Fruit fly (Drosophila melanogaster): ENCODE measurements around the gene GstD3.

Gene GstD3

dm6 chr3R:12405134-12405533 lies 32.3 kb downstream of the GstD3 start:
- no peak for TF ChIP-seq CG13204 (GFP tag; optimal IDR thresholded peaks at IDR 0.05)
- TF ChIP-seq CG17806 (tag; optimal IDR thresholded peaks at IDR 0.05): no peak

- TF ChIP-seq CG4496 (GFP tag; IDR thresholded peaks at IDR 0.05): no peak
- TF ChIP-seq CG13204 (GFP tag; optimal IDR thresholded peaks at IDR 0.05): no peak
- TF ChIP-seq Ets98B (GFP tag; IDR thresholded peaks at IDR 0.05): no peak
- no peak for TF ChIP-seq CG8159 (tag; optimal IDR thresholded peaks at IDR 0.05)
- TF ChIP-seq CG17806 (tag; optimal IDR thresholded peaks at IDR 0.05): no peak
These were observed 33.0 kb downstream of the GstD3 start, which contains the start of gene Cyp9f2 for dm6 chr3R:12405928-12406234. Gene Cyp9f2, minus strand, starts transcription at chr3R:12406028.

dm6 chr3R:12406235-12407196 lies 33.6 kb downstream of the GstD3 start, which contains the start of gene CG5167:
Gene CG5167, plus strand, starts transcription at chr3R:12406532.
- TF ChIP-seq D1 (tag; optimal IDR thresholded peaks at IDR 0.05) (no peak), CG17806 (tag; optimal IDR thresholded peaks at IDR 0.05) (peak; percentile 11), Snoo (tag; optimal IDR thresholded peaks at IDR 0.05) (peak; percentile 13), CG34367 (tag; optimal IDR thresholded peaks at IDR 0.05) (peak; percentile 40), CG13204 (GFP tag; optimal IDR thresholded peaks at IDR 0.05) (peak; percentile 54), CG12605 (GFP tag; IDR thresholded peaks at IDR 0.05) (peak; percentile 85), CG8159 (tag; optimal IDR thresholded peaks at IDR 0.05) (peak; percentile 15), CG32121 (GFP tag; IDR thresholded peaks at IDR 0.05) (no peak; the same call in 1 of the 2 replicates), fd96Ca (GFP tag; IDR thresholded peaks at IDR 0.05) (peak; percentile 64; the same call in 2 of the 3 replicates), Ets98B (GFP tag; IDR thresholded peaks at IDR 0.05) (peak; percentile 51), CG8301 (tag; optimal IDR thresholded peaks at IDR 0.05) (peak; percentile 62), gl (tag; optimal IDR thresholded peaks at IDR 0.05) (peak; percentile 88), CG4496 (GFP tag; IDR thresholded peaks at IDR 0.05) (no peak)

dm6 chr3R:12408160-12408559 lies 35.3 kb downstream of the GstD3 start, which contains the start of gene CG5196:
Gene CG5196, plus strand, starts transcription at chr3R:12408316.
- TF ChIP-seq CG15710 (tag; optimal IDR thresholded peaks at IDR 0.05) (no peak), Pif1B (GFP tag; optimal IDR thresholded peaks at IDR 0.05) (no peak), CG32121 (GFP tag; IDR thresholded peaks at IDR 0.05) (no peak), EcR (GFP tag; optimal IDR thresholded peaks at IDR 0.05) (peak; percentile 14)

- TF ChIP-seq CG34367 (tag; optimal IDR thresholded peaks at IDR 0.05) (no peak), CG4496 (GFP tag; IDR thresholded peaks at IDR 0.05) (no peak), rn (GFP tag; IDR thresholded peaks at IDR 0.05) (no peak), Ets98B (GFP tag; IDR thresholded peaks at IDR 0.05) (no peak), CG12605 (GFP tag; IDR thresholded peaks at IDR 0.05) (no peak), fd96Ca (GFP tag; IDR thresholded peaks at IDR 0.05) (no peak), CG8301 (tag; optimal IDR thresholded peaks at IDR 0.05) (no peak)
These were observed 38.6 kb downstream of the GstD3 start for dm6 chr3R:12411449-12411848.

- TF ChIP-seq EcR (GFP tag; optimal IDR thresholded peaks at IDR 0.05) (peak; percentile 24), CG8301 (tag; optimal IDR thresholded peaks at IDR 0.05) (no peak)
These were observed 40.5 kb downstream of the GstD3 start, which contains the start of the genes Dip-C and pps for dm6 chr3R:12413274-12413958. Gene Dip-C, minus strand, starts transcription at chr3R:12413759. Gene pps, plus strand, starts transcription at chr3R:12413828.

dm6 chr3R:12422379-12422975 lies 49.6 kb downstream of the GstD3 start, which contains the start of the genes Scgbeta and CG17202:
Gene Scgbeta, minus strand, starts transcription at chr3R:12422429.
Gene CG17202, plus strand, starts transcription at chr3R:12422768.
- TF ChIP-seq Ets98B (GFP tag; IDR thresholded peaks at IDR 0.05): peak; percentile 22; the same call in 1 of the 2 replicates
- TF ChIP-seq CG17806 (tag; optimal IDR thresholded peaks at IDR 0.05): no peak

Data from whole organism, pupa.